Worm (Caenorhabditis elegans): ENCODE results near the gene etc-1.

- TF ChIP-seq elt-2 (tag; optimal IDR thresholded peaks at IDR 0.05) = no peak
- TF ChIP-seq ceh-82 (tag; optimal IDR thresholded peaks at IDR 0.05) = no peak
- no peak for TF ChIP-seq nhr-237 (tag; optimal IDR thresholded peaks at IDR 0.05)
- TF ChIP-seq unc-62 (GFP tag; optimal IDR thresholded peaks at IDR 0.05) = no peak
- no peak for TF ChIP-seq elt-3 (tag; optimal IDR thresholded peaks at IDR 0.05)
- TF ChIP-seq elt-1 (tag; optimal IDR thresholded peaks at IDR 0.05) = no peak
- TF ChIP-seq mdl-1 (tag; optimal IDR thresholded peaks at IDR 0.05) = no peak
- TF ChIP-seq unc-39 (tag; optimal IDR thresholded peaks at IDR 0.05) = no peak
- no peak for TF ChIP-seq nhr-11 (tag; optimal IDR thresholded peaks at IDR 0.05)
- TF ChIP-seq nhr-76 (tag; optimal IDR thresholded peaks at IDR 0.05) = no peak
These were observed 41.2 kb upstream of the etc-1 start, which contains the start of gene T22C8.4 for ce11 chrII:8623396-8623795.

All from whole organism, L3 larva.